Fruit fly (Drosophila melanogaster): ENCODE measurements around the gene CG7110.

DNA sequence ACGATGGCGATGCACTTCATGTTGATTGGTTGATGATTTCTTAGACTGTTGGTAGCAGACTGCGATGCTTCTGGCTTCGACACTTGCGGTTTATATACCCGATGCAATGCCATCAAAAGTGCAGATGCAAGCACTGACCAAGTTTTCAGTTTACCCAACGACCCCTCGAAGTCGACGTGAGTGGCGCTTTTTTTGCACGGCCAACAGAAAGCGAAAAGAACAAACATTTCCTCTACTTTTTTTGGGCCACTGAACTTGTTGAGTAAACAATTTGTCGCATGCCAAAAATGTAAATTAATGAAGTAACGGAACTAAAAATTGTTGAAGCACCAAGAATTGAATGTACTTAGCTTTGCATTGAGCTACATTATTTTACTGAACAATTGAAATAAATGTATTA, 12.8 kb downstream of the CG7110 start, which contains the start of gene Vm34Ca:
- TF ChIP-seq rn (GFP tag; IDR thresholded peaks at IDR 0.05) (no peak), Pif1A (GFP tag; optimal IDR thresholded peaks at IDR 0.05) (no peak), fd96Ca (GFP tag; IDR thresholded peaks at IDR 0.05) (no peak), CG34367 (tag; optimal IDR thresholded peaks at IDR 0.05) (no peak), Pif1B (GFP tag; optimal IDR thresholded peaks at IDR 0.05) (no peak)
